Worm (Caenorhabditis elegans): ENCODE results near the gene F53B7.4.

DNA sequence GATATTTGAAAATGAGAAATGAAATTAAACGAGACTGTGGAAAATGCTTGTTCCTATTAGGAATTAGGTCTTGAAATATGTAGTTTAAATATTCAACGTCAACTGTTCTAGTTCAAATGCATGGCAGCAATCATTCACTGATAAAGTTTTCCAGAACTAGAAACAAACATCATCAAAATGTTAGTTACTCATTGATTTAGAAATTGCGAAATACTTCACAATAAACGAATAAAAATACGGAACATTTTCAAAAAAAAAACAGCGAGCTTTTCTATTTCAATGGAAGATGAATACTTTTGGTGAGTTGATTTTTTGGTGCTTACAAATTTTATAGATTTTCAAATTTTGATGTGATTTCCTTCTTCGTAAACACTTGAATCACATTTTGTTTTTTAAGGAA is 40.2 kb upstream of the F53B7.4 start, which contains the start of gene C45B11.2:
- TF ChIP-seq lin-15B (tag; optimal IDR thresholded peaks at IDR 0.05): no peak
- TF ChIP-seq tbx-2 (tag; optimal IDR thresholded peaks at IDR 0.05): no peak
- TF ChIP-seq egl-27 (tag; optimal IDR thresholded peaks at IDR 0.05): no peak
- TF ChIP-seq unc-130 (tag; optimal IDR thresholded peaks at IDR 0.05): no peak

Measured in whole organism, L1 larva.